Fruit fly (Drosophila melanogaster): ENCODE measurements around the gene CG12111.

Gene CG12111

dm6 chrX:8536649-8537048, 34.1 kb downstream of the CG12111 start (continued):
- TF ChIP-seq prd (optimal IDR thresholded peaks at IDR 0.05) (no peak), prd (GFP tag; IDR thresholded peaks at IDR 0.05) (peak; percentile 49; the same call in 1 of the 3 replicates), vvl (GFP tag; IDR thresholded peaks at IDR 0.05) (peak; percentile 50; the same call in 1 of the 2 replicates), Xrp1 (GFP tag; IDR thresholded peaks at IDR 0.05) (peak; percentile 61; the same call in 1 of the 2 replicates), E2f2 (GFP tag; IDR thresholded peaks at IDR 0.05) (no peak), Myb (GFP tag; optimal IDR thresholded peaks at IDR 0.05) (peak; percentile 9), Hr3 (GFP tag; optimal IDR thresholded peaks at IDR 0.05) (no peak), CG4707 (GFP tag; optimal IDR thresholded peaks at IDR 0.05) (peak; percentile 5), stc (GFP tag; IDR thresholded peaks at IDR 0.05) (no peak), grau (tag; optimal IDR thresholded peaks at IDR 0.05) (peak; percentile 80), CG6813 (GFP tag; optimal IDR thresholded peaks at IDR 0.05) (no peak), Nf-YA (GFP tag; IDR thresholded peaks at IDR 0.05) (0 out of 2 replicates have a peak, but pooled peaks have one; percentile 16), dati (GFP tag; IDR thresholded peaks at IDR 0.05) (no peak), CG2120 (GFP tag; optimal IDR thresholded peaks at IDR 0.05) (peak; percentile 44), wdn (GFP tag; IDR thresholded peaks at IDR 0.05) (peak; percentile 39; the same call in 1 of the 2 replicates), Gug (GFP tag; IDR thresholded peaks at IDR 0.05) (peak; percentile 43; the same call in 1 of the 4 replicates), az2 (GFP tag; optimal IDR thresholded peaks at IDR 0.05) (peak; percentile 2), Hr51 (GFP tag; optimal IDR thresholded peaks at IDR 0.05) (peak in 1 of 2 experiments; percentile 48), CG17328 (GFP tag; IDR thresholded peaks at IDR 0.05) (0 out of 2 replicates have a peak, but pooled peaks have one; percentile 15), ind (GFP tag; optimal IDR thresholded peaks at IDR 0.05) (peak; percentile 24), Mrtf (GFP tag; IDR thresholded peaks at IDR 0.05) (peak; percentile 58; the same call in 2 of the 3 replicates), dpn (GFP tag; optimal IDR thresholded peaks at IDR 0.05) (peak; percentile 27 to 41), Side (GFP tag; optimal IDR thresholded peaks at IDR 0.05) (peak; percentile 23), CG30403 (GFP tag; optimal IDR thresholded peaks at IDR 0.05) (peak; percentile 4), CG1024 (GFP tag; IDR thresholded peaks at IDR 0.05) (no peak), CG18619 (GFP tag; optimal IDR thresholded peaks at IDR 0.05) (no peak), CG6689 (GFP tag; IDR thresholded peaks at IDR 0.05) (peak; percentile 43; the same call in 1 of the 2 replicates), crc (GFP tag; optimal IDR thresholded peaks at IDR 0.05) (peak; percentile 4), ttk (GFP tag; IDR thresholded peaks at IDR 0.05) (peak; percentile 60), sisA (GFP tag; IDR thresholded peaks at IDR 0.05) (peak; percentile 58), dmrt99B (tag; optimal IDR thresholded peaks at IDR 0.05) (peak; percentile 61), CG1603 (tag; optimal IDR thresholded peaks at IDR 0.05) (peak; percentile 34), Med (GFP tag) (peak; percentile 85), D19A (tag; optimal IDR thresholded peaks at IDR 0.05) (no peak), seq (GFP tag; IDR thresholded peaks at IDR 0.05) (0 out of 2 replicates have a peak, but pooled peaks have one; percentile 27), Trl (optimal IDR thresholded peaks at IDR 0.05) (no peak), Trl (GFP tag; optimal IDR thresholded peaks at IDR 0.05) (peak; percentile 46), bbx (GFP tag; IDR thresholded peaks at IDR 0.05; ENCODE audit: partially characterized antibody) (no peak), CG14441 (GFP tag; IDR thresholded peaks at IDR 0.05) (peak; percentile 42; the same call in 1 of the 2 replicates), Nf-YC (tag; optimal IDR thresholded peaks at IDR 0.05) (no peak), br (optimal IDR thresholded peaks at IDR 0.05) (no peak), ci (GFP tag; IDR thresholded peaks at IDR 0.05) (peak; percentile 67; the same call in 1 of the 3 replicates), gro (GFP tag; optimal IDR thresholded peaks at IDR 0.05) (peak; percentile 31), Abd-B (GFP tag; optimal IDR thresholded peaks at IDR 0.05) (no peak), bcd (GFP tag; optimal IDR thresholded peaks at IDR 0.05) (peak; percentile 7), CG2712 (tag; optimal IDR thresholded peaks at IDR 0.05) (peak; percentile 10), Ets65A (GFP tag) (peak; percentile 89), CG4730 (GFP tag; IDR thresholded peaks at IDR 0.05) (0 out of 2 replicates have a peak, but pooled peaks have one; percentile 7), klu (GFP tag; IDR thresholded peaks at IDR 0.05) (no peak), Fer3 (tag; optimal IDR thresholded peaks at IDR 0.05) (peak; percentile 26), sens (GFP tag) (peak; percentile 90), lilli (GFP tag; optimal IDR thresholded peaks at IDR 0.05) (peak; percentile 58)

All from whole organism, embryonic.